Fruit fly (Drosophila melanogaster) whole organism, adult: ENCODE data around the gene CG13033.

ENCODE experiments used
- CG11617 ChIP-seq: fragments of 200-800 bp; sonication (Bioruptor generic); optimal IDR thresholded peaks from 2 replicates; lab custom pipeline; 2017; ENCODE audit warnings: mild to moderate bottlenecking, missing biosample characterization, missing genetic modification reagents, missing genetic modification characterization
- CG12768 ChIP-seq: fragments of 200-800 bp; sonication (Bioruptor generic); optimal IDR thresholded peaks from 2 replicates; lab custom pipeline; 2017; ENCODE audit warnings: missing biosample characterization, missing genetic modification characterization, mild to moderate bottlenecking, moderate library complexity, missing genetic modification reagents
- CG14711 ChIP-seq: fragments of 200-800 bp; sonication (Bioruptor generic); optimal IDR thresholded peaks from 2 replicates; lab custom pipeline; 2018; ENCODE audit warnings: missing biosample characterization, mild to moderate bottlenecking, missing genetic modification characterization, moderate library complexity
- CG1620 ChIP-seq: fragments of 200-800 bp; sonication (Bioruptor generic); optimal IDR thresholded peaks from 2 replicates; lab custom pipeline; 2016; ENCODE audit warnings: missing biosample characterization, missing genetic modification characterization
- CG33017 ChIP-seq: fragments of 200-800 bp; sonication (Bioruptor generic); optimal IDR thresholded peaks from 2 replicates; lab custom pipeline; 2018; ENCODE audit warnings: missing biosample characterization, mild to moderate bottlenecking, missing genetic modification characterization, moderate library complexity
- CG5204 ChIP-seq: fragments of 200-800 bp; sonication (Bioruptor generic); optimal IDR thresholded peaks from 2 replicates; lab custom pipeline; 2016; ENCODE audit warnings: missing biosample characterization, missing genetic modification characterization
- CG7045 ChIP-seq: fragments of 200-800 bp; sonication (Bioruptor generic); optimal IDR thresholded peaks from 2 replicates; lab custom pipeline; 2017; ENCODE audit warnings: missing biosample characterization, mild to moderate bottlenecking, missing genetic modification characterization
- CG7101 ChIP-seq: fragments of 200-800 bp; sonication (Bioruptor generic); optimal IDR thresholded peaks from 2 replicates; lab custom pipeline; 2018; ENCODE audit warnings: missing biosample characterization, mild to moderate bottlenecking, missing genetic modification characterization, moderate library complexity
- Clk ChIP-seq: fragments of 200-800 bp; sonication (Bioruptor generic); optimal IDR thresholded peaks from 2 replicates; lab custom pipeline; 2017; ENCODE audit warnings: missing biosample characterization, missing genetic modification characterization
- Crg-1 ChIP-seq: fragments of 200-800 bp; sonication (Bioruptor generic); optimal IDR thresholded peaks from 2 replicates; lab custom pipeline; 2016; ENCODE audit warnings: missing biosample characterization, missing genetic modification characterization
- Hr96 ChIP-seq: fragments of 200-800 bp; sonication (Bioruptor generic); optimal IDR thresholded peaks from 2 replicates; lab custom pipeline; 2016; ENCODE audit warnings: missing biosample characterization, missing genetic modification characterization
- Mnt ChIP-seq: fragments of 200-800 bp; sonication (Bioruptor generic); optimal IDR thresholded peaks from 2 replicates; lab custom pipeline; 2016; ENCODE audit warnings: missing biosample characterization, mild to moderate bottlenecking, missing genetic modification characterization
- bab1 ChIP-seq: fragments of 200-800 bp; sonication (Bioruptor generic); optimal IDR thresholded peaks from 3 replicates; lab custom pipeline; 2019; ENCODE audit warnings: missing biosample characterization, mild to moderate bottlenecking, missing genetic modification characterization, moderate library complexity
- cic ChIP-seq: fragments of 200-800 bp; sonication (Bioruptor generic); optimal IDR thresholded peaks from 2 replicates; lab custom pipeline; 2017; ENCODE audit warnings: missing biosample characterization, mild to moderate bottlenecking, missing genetic modification characterization, moderate library complexity
- cnc ChIP-seq, 2 experiments: fragments of >200 bp; optimal IDR thresholded peaks; 2 replicates each; lab custom pipeline; 2017
- kay ChIP-seq: fragments of 200-800 bp; sonication (Bioruptor generic); peaks from one replicate; lab custom pipeline; 2016; ENCODE audit warnings: missing biosample characterization, missing genetic modification characterization, borderline replicate concordance
- ovo ChIP-seq: fragments of 200-800 bp; sonication (Bioruptor generic); optimal IDR thresholded peaks from 2 replicates; lab custom pipeline; 2016; ENCODE audit warnings: missing biosample characterization, missing genetic modification characterization
- pad ChIP-seq: fragments of 200-800 bp; sonication (Bioruptor generic); optimal IDR thresholded peaks from 3 replicates; lab custom pipeline; 2017; ENCODE audit warnings: missing biosample characterization, missing genetic modification characterization, mild to moderate bottlenecking, moderate library complexity, missing genetic modification reagents
- tj ChIP-seq: fragments of 200-800 bp; sonication (Bioruptor generic); optimal IDR thresholded peaks from 3 replicates; lab custom pipeline; 2017; ENCODE audit warnings: missing biosample characterization, mild to moderate bottlenecking, missing genetic modification characterization, moderate library complexity
- toe ChIP-seq: fragments of 200-800 bp; sonication (Bioruptor generic); optimal IDR thresholded peaks from 2 replicates; lab custom pipeline; 2016; ENCODE audit warnings: missing biosample characterization, missing genetic modification characterization

The CG13033 gene

DNA sequence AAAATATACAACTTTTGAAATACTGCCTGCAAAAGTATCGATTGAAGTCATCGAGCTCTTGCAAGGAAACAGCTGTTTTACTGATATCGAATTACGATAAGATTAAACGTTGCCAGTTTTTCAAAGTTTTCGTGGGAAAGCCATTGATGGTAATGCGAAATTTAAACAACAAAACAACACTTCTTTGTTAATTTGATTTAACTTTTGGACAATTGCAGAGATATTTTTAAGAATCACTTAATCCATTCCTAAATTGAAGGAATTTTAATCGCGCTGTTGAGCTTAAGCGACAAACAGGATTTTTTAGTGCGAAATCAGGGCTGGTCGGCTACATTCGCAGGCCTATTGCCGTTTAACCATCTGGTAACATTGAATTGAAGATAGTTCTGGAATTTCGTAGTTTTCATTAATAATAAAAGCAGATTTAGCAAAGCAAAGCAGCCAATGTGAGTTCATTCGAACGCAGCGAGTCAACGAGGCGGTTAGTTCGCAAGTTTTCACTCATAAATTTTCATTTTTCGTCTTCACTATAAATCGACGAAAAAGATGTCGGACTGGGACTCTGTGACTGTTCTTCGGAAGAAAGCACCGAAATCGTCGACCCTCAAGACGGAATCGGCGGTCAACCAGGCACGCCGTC lies 29.0 kb upstream of the CG13033 start, which contains the start of gene mbf1:
Gene mbf1 (plus strand): TSS at position 130 of the 640 bp plus-strand sequence.
- no peak for TF ChIP-seq CG33017 (tag; lab: Kevin White, UChicago)
- TF ChIP-seq toe = no peak
- TF ChIP-seq CG7045 = no peak
- no peak for TF ChIP-seq CG12768 (GFP tag; lab: Kevin White, UChicago)
- TF ChIP-seq kay = peak; percentile 93
- TF ChIP-seq CG7101 = peak; percentile 8
- TF ChIP-seq CG11617 (GFP tag; lab: Kevin White, UChicago) = peak; percentile 44
- TF ChIP-seq Clk = no peak
- peak; percentile 63 for TF ChIP-seq bab1 (GFP tag; lab: Kevin White, UChicago)
- peak; percentile 13 for TF ChIP-seq CG1620 (GFP tag; lab: Kevin White, UChicago)
- TF ChIP-seq Mnt (GFP tag; lab: Kevin White, UChicago) = peak; percentile 39
- no peak for TF ChIP-seq CG5204 (GFP tag; lab: Kevin White, UChicago)
- TF ChIP-seq cic = peak; percentile 22
- no peak for TF ChIP-seq cnc (optimal IDR thresholded peaks at IDR 0.05; lab: Kevin White, UChicago)
- peak; percentile 15 for TF ChIP-seq tj (GFP tag; lab: Kevin White, UChicago)
- TF ChIP-seq pad (GFP tag; lab: Kevin White, UChicago) = no peak
- no peak for TF ChIP-seq Crg-1 (GFP tag; lab: Kevin White, UChicago)
- TF ChIP-seq ovo (GFP tag; lab: Kevin White, UChicago) = no peak
- TF ChIP-seq Hr96 (GFP tag; lab: Kevin White, UChicago) = no peak
- TF ChIP-seq CG14711 (tag; lab: Kevin White, UChicago) = no peak

DNA sequence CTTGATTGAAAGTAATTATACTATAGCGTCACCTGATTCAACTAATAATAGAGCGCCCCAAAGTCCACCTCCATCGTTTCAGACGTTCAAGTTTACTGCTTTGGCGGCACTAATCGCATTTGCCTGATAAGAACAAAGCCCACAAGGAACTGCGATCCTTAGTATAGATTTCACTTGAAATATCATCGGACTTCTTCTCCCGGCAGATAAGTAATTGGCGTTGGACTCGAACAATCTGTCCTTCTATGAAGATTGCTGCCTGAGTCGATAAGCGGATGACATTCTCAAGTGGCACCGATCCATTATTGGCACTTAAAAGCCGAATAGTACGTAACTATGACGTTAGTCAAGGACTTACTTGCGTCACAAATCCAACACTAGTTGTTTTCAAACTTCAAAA lies 27.8 kb upstream of the CG13033 start, which contains the start of gene Mipp1:
Gene Mipp1 (minus strand): TSS at position 101 of the 400 bp plus-strand sequence.
- peak; percentile 3 for TF ChIP-seq CG12768 (GFP tag; lab: Kevin White, UChicago)
- peak; percentile 8 for TF ChIP-seq cic

DNA sequence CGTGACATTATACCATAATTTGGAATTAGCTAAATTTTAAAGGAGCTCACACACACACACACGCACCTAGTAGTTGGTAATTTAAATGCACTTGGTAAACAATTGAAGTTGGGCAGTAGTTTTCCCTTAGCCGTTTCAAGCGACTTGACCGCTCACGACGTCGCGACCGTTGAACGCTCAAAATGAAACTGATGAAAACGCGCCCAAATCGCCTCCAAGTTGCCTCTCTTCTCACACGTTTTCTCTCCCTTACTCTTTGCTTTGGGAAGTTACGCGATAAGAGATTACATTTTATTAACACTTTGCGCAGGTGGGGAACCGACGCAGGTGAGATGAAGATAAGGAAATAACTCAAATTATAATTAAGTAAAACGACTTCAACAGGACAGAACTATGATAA lies 26.8 kb upstream of the CG13033 start:
- no peak for TF ChIP-seq ovo (GFP tag; lab: Kevin White, UChicago)
- TF ChIP-seq CG12768 (GFP tag; lab: Kevin White, UChicago) = peak; percentile 33
- peak; percentile 22 for TF ChIP-seq Mnt (GFP tag; lab: Kevin White, UChicago)
- no peak for TF ChIP-seq cic
- TF ChIP-seq pad (GFP tag; lab: Kevin White, UChicago) = peak; percentile 11
- TF ChIP-seq CG11617 (GFP tag; lab: Kevin White, UChicago) = no peak
- TF ChIP-seq CG7101 = no peak
- TF ChIP-seq tj (GFP tag; lab: Kevin White, UChicago) = no peak
- TF ChIP-seq bab1 (GFP tag; lab: Kevin White, UChicago) = no peak
- no peak for TF ChIP-seq CG14711 (tag; lab: Kevin White, UChicago)
- TF ChIP-seq kay = peak; percentile 60
- TF ChIP-seq CG5204 (GFP tag; lab: Kevin White, UChicago) = no peak
- TF ChIP-seq cnc (optimal IDR thresholded peaks at IDR 0.05; lab: Kevin White, UChicago) = no peak
- TF ChIP-seq Clk = no peak
- no peak for TF ChIP-seq toe
- no peak for TF ChIP-seq Hr96 (GFP tag; lab: Kevin White, UChicago)
- TF ChIP-seq Crg-1 (GFP tag; lab: Kevin White, UChicago) = no peak
- no peak for TF ChIP-seq CG33017 (tag; lab: Kevin White, UChicago)
- no peak for TF ChIP-seq CG7045
- no peak for TF ChIP-seq CG1620 (GFP tag; lab: Kevin White, UChicago)

DNA sequence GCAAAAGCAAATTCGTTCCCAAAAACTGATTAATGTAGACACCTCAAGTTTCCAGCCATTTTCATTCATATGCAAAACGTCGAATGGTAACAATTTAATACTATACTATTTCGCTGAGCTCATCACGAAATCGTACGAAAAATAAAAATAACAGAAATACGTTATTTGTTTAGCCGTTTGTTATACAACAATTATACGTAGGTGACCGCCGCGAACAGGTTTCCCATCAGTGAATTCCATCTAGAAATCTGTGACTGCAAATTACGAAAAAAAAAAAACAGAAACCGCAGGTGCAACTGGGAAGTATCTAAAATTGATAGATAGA lies 26.3 kb upstream of the CG13033 start:
- TF ChIP-seq tj (GFP tag; lab: Kevin White, UChicago) (peak; percentile 89), CG33017 (tag; lab: Kevin White, UChicago) (no peak)

DNA sequence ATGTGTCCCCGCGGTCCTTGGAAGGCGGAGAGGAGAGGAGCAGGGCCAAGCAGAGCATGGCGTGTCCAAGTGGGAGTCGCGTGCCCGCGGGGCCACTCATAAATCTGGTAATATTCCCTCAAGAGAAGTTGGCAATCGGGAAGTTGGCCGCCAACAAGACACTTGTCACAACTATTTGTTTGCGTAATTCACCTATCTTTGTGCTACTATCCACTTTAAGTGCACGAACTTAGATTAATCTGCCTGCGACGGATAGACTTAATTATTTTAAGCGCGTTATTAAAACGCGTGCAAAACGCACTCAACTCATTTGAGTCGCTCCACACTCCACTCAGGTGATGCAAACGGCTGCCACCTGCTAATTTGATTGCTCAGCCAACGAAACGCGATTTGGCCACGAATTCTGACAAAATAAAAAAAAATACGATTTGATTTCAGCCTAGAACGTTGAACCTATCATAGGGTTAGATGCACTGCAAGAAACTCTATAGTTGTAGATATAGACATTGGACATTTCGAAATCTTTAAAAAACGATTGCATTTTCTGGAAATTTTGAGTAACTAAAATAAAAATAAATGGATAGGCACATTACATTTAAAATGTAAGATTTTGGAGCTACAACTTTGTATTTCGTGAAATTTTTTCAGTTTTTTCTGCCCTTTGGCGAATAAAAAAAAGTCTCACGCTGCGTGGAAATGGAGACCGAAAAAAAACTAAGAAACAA lies 25.7 kb upstream of the CG13033 start:
- TF ChIP-seq CG7101 (no peak), cic (no peak), toe (no peak), Hr96 (GFP tag; lab: Kevin White, UChicago) (no peak), kay (peak; percentile 19)

DNA sequence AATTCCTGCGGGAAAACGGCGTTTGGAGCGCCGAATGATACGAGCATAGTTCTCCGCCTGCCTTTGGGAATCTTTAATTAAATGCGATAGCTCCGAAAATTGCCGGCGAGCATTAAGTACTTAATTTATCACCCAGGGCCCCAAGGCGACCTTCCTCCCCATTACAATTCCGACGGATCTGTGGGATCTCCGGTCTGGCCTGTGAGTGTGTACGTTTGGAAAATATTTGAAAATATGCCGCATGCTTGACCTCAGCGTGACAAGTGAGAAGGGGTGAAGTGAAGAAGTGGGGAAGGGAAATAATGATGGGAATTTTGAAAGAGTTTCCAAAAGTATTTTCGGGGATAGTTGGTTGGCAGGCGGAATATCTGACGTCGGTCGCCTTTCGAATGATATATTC lies 24.0 kb upstream of the CG13033 start:
- TF ChIP-seq CG1620 (GFP tag; lab: Kevin White, UChicago) = no peak
- TF ChIP-seq CG12768 (GFP tag; lab: Kevin White, UChicago) = no peak
- TF ChIP-seq CG33017 (tag; lab: Kevin White, UChicago) = no peak
- no peak for TF ChIP-seq pad (GFP tag; lab: Kevin White, UChicago)
- no peak for TF ChIP-seq CG7045
- no peak for TF ChIP-seq cic
- no peak for TF ChIP-seq CG5204 (GFP tag; lab: Kevin White, UChicago)
- no peak for TF ChIP-seq tj (GFP tag; lab: Kevin White, UChicago)
- no peak for TF ChIP-seq CG11617 (GFP tag; lab: Kevin White, UChicago)
- no peak for TF ChIP-seq CG14711 (tag; lab: Kevin White, UChicago)
- no peak for TF ChIP-seq bab1 (GFP tag; lab: Kevin White, UChicago)
- no peak for TF ChIP-seq cnc (optimal IDR thresholded peaks at IDR 0.05; lab: Kevin White, UChicago)
- no peak for TF ChIP-seq Crg-1 (GFP tag; lab: Kevin White, UChicago)
- no peak for TF ChIP-seq ovo (GFP tag; lab: Kevin White, UChicago)
- no peak for TF ChIP-seq kay
